Worm (Caenorhabditis elegans): ENCODE data around the gene mbr-1.

The mbr-1 gene

ce11 chrX:10731837-10732236, 10.0 kb upstream of the mbr-1 start (continued):
- TF ChIP-seq aptf-2 (GFP tag; conservative IDR thresholded peaks at IDR 0.05) (no peak), attf-3 (GFP tag; conservative IDR thresholded peaks at IDR 0.05) (no peak), lin-26 (GFP tag; IDR thresholded peaks at IDR 0.05) (peak; percentile 90), B0035.1 (tag; optimal IDR thresholded peaks at IDR 0.05) (peak; percentile 4), Y53G8AR.9 (GFP tag; conservative IDR thresholded peaks at IDR 0.05) (no peak), F39B2.1 (GFP tag; IDR thresholded peaks at IDR 0.05) (no peak), Y53F4B.3 (GFP tag; IDR thresholded peaks at IDR 0.05) (peak; percentile 13; the same call in 1 of the 2 replicates), egrh-3 (GFP tag; IDR thresholded peaks at IDR 0.05) (no peak), nhr-90 (tag; optimal IDR thresholded peaks at IDR 0.05) (no peak), ccch-3 (GFP tag; optimal IDR thresholded peaks at IDR 0.05) (no peak), B0336.3 (GFP tag; IDR thresholded peaks at IDR 0.05) (no peak), pbrm-1 (GFP tag; IDR thresholded peaks at IDR 0.05) (no peak; the same call in 1 of the 2 replicates), fkh-3 (tag; optimal IDR thresholded peaks at IDR 0.05) (no peak), K12H6.12 (tag; optimal IDR thresholded peaks at IDR 0.05) (no peak), F57C9.4 (tag; optimal IDR thresholded peaks at IDR 0.05) (no peak), ekl-4 (GFP tag; IDR thresholded peaks at IDR 0.05) (no peak), xnd-1 (tag; optimal IDR thresholded peaks at IDR 0.05) (no peak), D2030.7 (GFP tag; IDR thresholded peaks at IDR 0.05) (peak; percentile 76), madf-6 (GFP tag; IDR thresholded peaks at IDR 0.05) (no peak), hrde-1 (tag; optimal IDR thresholded peaks at IDR 0.05; ENCODE audit: borderline replicate concordance) (peak; percentile 57), hmg-1.2 (GFP tag; IDR thresholded peaks at IDR 0.05) (peak; percentile 67), let-607 (tag; optimal IDR thresholded peaks at IDR 0.05) (peak in 1 of 2 experiments; percentile 34), dox-1 (GFP tag; IDR thresholded peaks at IDR 0.05) (no peak), tbx-9 (tag; optimal IDR thresholded peaks at IDR 0.05; ENCODE audit: borderline replicate concordance) (no peak), snpc-3.4 (tag; optimal IDR thresholded peaks at IDR 0.05) (peak; percentile 72), unc-62 (GFP tag; optimal IDR thresholded peaks at IDR 0.05) (no peak), Y56A3A.18 (GFP tag; IDR thresholded peaks at IDR 0.05) (no peak), mel-28 (tag; optimal IDR thresholded peaks at IDR 0.05; ENCODE audit: borderline replicate concordance) (no peak), athp-1 (tag; optimal IDR thresholded peaks at IDR 0.05) (no peak)

- TF ChIP-seq lsl-1 (GFP tag; optimal IDR thresholded peaks at IDR 0.05) (no peak), ztf-22 (GFP tag; optimal IDR thresholded peaks at IDR 0.05) (no peak), F52B5.7 (tag; optimal IDR thresholded peaks at IDR 0.05) (no peak), nhr-120 (GFP tag; IDR thresholded peaks at IDR 0.05) (no peak), athp-1 (tag; optimal IDR thresholded peaks at IDR 0.05) (no peak), ZK185.1 (tag; optimal IDR thresholded peaks at IDR 0.05; ENCODE audit: poor library complexity, severe bottlenecking) (no peak), snpc-1.1 (tag; optimal IDR thresholded peaks at IDR 0.05; ENCODE audit: insufficient read depth) (no peak), F23B12.7 (tag; optimal IDR thresholded peaks at IDR 0.05; ENCODE audit: insufficient read depth) (no peak), snpc-4 (GFP tag; optimal IDR thresholded peaks at IDR 0.05) (no peak), snpc-4 (tag; optimal IDR thresholded peaks at IDR 0.05) (no peak)
Observed at ce11 chrX:10727696-10728095, 5.8 kb upstream of the mbr-1 start.
